Fruit fly (Drosophila melanogaster) whole organism, embryonic: ENCODE data around the gene retm.

ENCODE experiments used
- Atf6 ChIP-seq: fragments of 200-800 bp; sonication (Bioruptor generic); IDR thresholded peaks from 2 replicates; pipeline ENCODE4 v1.3.6; 2022; ENCODE audit warnings: missing biosample characterization, missing genetic modification characterization
- CG10321 ChIP-seq: fragments of 200-800 bp; sonication (Bioruptor generic); IDR thresholded peaks from 2 replicates; pipeline ENCODE4 v1.3.6; 2022; ENCODE audit warnings: missing biosample characterization, missing genetic modification characterization
- CG10565 ChIP-seq: fragments of 200-800 bp; sonication (Bioruptor generic); optimal IDR thresholded peaks from 3 replicates; lab custom pipeline; 2016; ENCODE audit warnings: missing biosample characterization, mild to moderate bottlenecking, missing genetic modification characterization
- CG12391 ChIP-seq: fragments of 200-800 bp; sonication (Bioruptor generic); optimal IDR thresholded peaks from 3 replicates; lab custom pipeline; 2018; ENCODE audit warnings: missing biosample characterization, mild to moderate bottlenecking, missing genetic modification characterization, moderate library complexity
- CG13287 ChIP-seq: fragments of 200-800 bp; sonication (Bioruptor generic); IDR thresholded peaks from 2 replicates; pipeline ENCODE4 v1.3.6; 2022; ENCODE audit warnings: missing biosample characterization, missing genetic modification characterization; ENCODE audit not compliant: partially characterized antibody
- CG14050 ChIP-seq: fragments of 200-800 bp; sonication (Bioruptor generic); IDR thresholded peaks from 3 replicates; pipeline ENCODE4 v1.3.6; 2022; ENCODE audit warnings: missing biosample characterization, missing genetic modification characterization
- CG15073 ChIP-seq: fragments of 200-800 bp; sonication (Bioruptor generic); optimal IDR thresholded peaks from 2 replicates; lab custom pipeline; 2016; ENCODE audit warnings: missing biosample characterization, missing genetic modification characterization
- CG15479 ChIP-seq: fragments of 200-800 bp; sonication (Bioruptor generic); optimal IDR thresholded peaks from 3 replicates; lab custom pipeline; 2019; ENCODE audit warnings: missing biosample characterization, mild to moderate bottlenecking, missing genetic modification characterization, moderate library complexity
- CG16813 ChIP-seq: fragments of 200-800 bp; sonication (Bioruptor generic); IDR thresholded peaks from 3 replicates; pipeline ENCODE4 v1.3.6; 2022; ENCODE audit warnings: missing biosample characterization, missing genetic modification characterization; ENCODE audit not compliant: partially characterized antibody
- CG16863 ChIP-seq: fragments of 200-800 bp; sonication (Bioruptor generic); optimal IDR thresholded peaks from 3 replicates; lab custom pipeline; 2016; ENCODE audit warnings: missing biosample characterization, missing genetic modification characterization
- CG17186 ChIP-seq: fragments of 200-800 bp; sonication (Bioruptor generic); optimal IDR thresholded peaks from 3 replicates; lab custom pipeline; 2017; ENCODE audit warnings: missing biosample characterization, missing genetic modification reagents, missing genetic modification characterization
- CG18262 ChIP-seq: fragments of 200-800 bp; optimal IDR thresholded peaks from 3 replicates; lab custom pipeline; 2019; ENCODE audit warnings: missing biosample characterization, mild to moderate bottlenecking, missing genetic modification characterization, moderate library complexity
- CG2712 ChIP-seq: fragments of 200-800 bp; optimal IDR thresholded peaks from 3 replicates; lab custom pipeline; 2019; ENCODE audit warnings: missing biosample characterization, mild to moderate bottlenecking, missing genetic modification characterization, moderate library complexity
- CG31224 ChIP-seq: fragments of 200-800 bp; sonication (Bioruptor generic); IDR thresholded peaks from 2 replicates; pipeline ENCODE4 v1.3.6; 2022; ENCODE audit warnings: missing biosample characterization, missing genetic modification characterization
- CG6765 ChIP-seq: fragments of 200-800 bp; sonication (Bioruptor generic); optimal IDR thresholded peaks from 3 replicates; lab custom pipeline; 2017; ENCODE audit warnings: missing biosample characterization, mild to moderate bottlenecking, missing genetic modification characterization
- CG8359 ChIP-seq: fragments of 200-800 bp; sonication (Bioruptor generic); optimal IDR thresholded peaks from 2 replicates; lab custom pipeline; 2017; ENCODE audit warnings: missing biosample characterization, mild to moderate bottlenecking, missing genetic modification characterization, borderline replicate concordance
- CG8388 ChIP-seq: fragments of 200-800 bp; sonication (Bioruptor generic); optimal IDR thresholded peaks from 2 replicates; lab custom pipeline; 2019; ENCODE audit warnings: missing biosample characterization, mild to moderate bottlenecking, missing genetic modification characterization, moderate library complexity
- CG9215 ChIP-seq: fragments of 200-800 bp; sonication (Bioruptor generic); IDR thresholded peaks from 2 replicates; pipeline ENCODE4 v1.3.6; 2022; ENCODE audit warnings: missing biosample characterization, missing genetic modification characterization
- CG9609 ChIP-seq: fragments of 200-800 bp; sonication (Bioruptor generic); optimal IDR thresholded peaks from 3 replicates; lab custom pipeline; 2016; ENCODE audit warnings: missing biosample characterization, missing genetic modification characterization
- CG9727 ChIP-seq: fragments of 200-800 bp; sonication (Bioruptor generic); optimal IDR thresholded peaks from 3 replicates; lab custom pipeline; 2017; ENCODE audit warnings: missing biosample characterization, mild to moderate bottlenecking, missing genetic modification characterization
- Camta ChIP-seq: fragments of 200-800 bp; sonication (Bioruptor generic); optimal IDR thresholded peaks from 2 replicates; lab custom pipeline; 2016; ENCODE audit warnings: missing biosample characterization, missing genetic modification characterization
- Doc3 ChIP-seq: fragments of 200-800 bp; sonication (Bioruptor generic); IDR thresholded peaks from 3 replicates; pipeline ENCODE4 v1.3.6; 2022; ENCODE audit warnings: missing biosample characterization, missing genetic modification characterization; ENCODE audit not compliant: partially characterized antibody
- E2f2 ChIP-seq: fragments of 200-800 bp; sonication (Bioruptor generic); IDR thresholded peaks from 2 replicates; pipeline ENCODE4 v1.3.6; 2022; ENCODE audit warnings: missing biosample characterization, missing genetic modification characterization
- MTF-1 ChIP-seq: fragments of 200-800 bp; sonication (Bioruptor generic); optimal IDR thresholded peaks from 2 replicates; lab custom pipeline; 2018; ENCODE audit warnings: missing biosample characterization, mild to moderate bottlenecking, missing genetic modification characterization, borderline replicate concordance
- Max ChIP-seq: fragments of 200-800 bp; sonication (Bioruptor generic); optimal IDR thresholded peaks from 2 replicates; lab custom pipeline; 2016; ENCODE audit warnings: missing biosample characterization, mild to moderate bottlenecking, missing genetic modification characterization
- Mes4 ChIP-seq: fragments of 200-800 bp; sonication (Bioruptor generic); optimal IDR thresholded peaks from 2 replicates; lab custom pipeline; 2016; ENCODE audit warnings: missing biosample characterization, missing genetic modification characterization
- Ptx1 ChIP-seq: fragments of 200-800 bp; sonication (Bioruptor generic); IDR thresholded peaks from 2 replicates; pipeline ENCODE4 v1.3.6; 2022; ENCODE audit warnings: missing biosample characterization, missing genetic modification characterization
- bowl ChIP-seq: fragments of 200-800 bp; sonication (Bioruptor generic); IDR thresholded peaks from 2 replicates; pipeline ENCODE4 v1.3.6; 2022; ENCODE audit warnings: missing biosample characterization, missing genetic modification characterization
- chinmo ChIP-seq: fragments of 200-800 bp; sonication (Bioruptor generic); IDR thresholded peaks from 4 replicates; pipeline ENCODE4 v1.3.6; 2022; ENCODE audit warnings: missing biosample characterization, missing genetic modification characterization; ENCODE audit not compliant: partially characterized antibody
- corto ChIP-seq: fragments of 200-800 bp; sonication (Bioruptor generic); optimal IDR thresholded peaks from 2 replicates; lab custom pipeline; 2016; ENCODE audit warnings: missing biosample characterization, mild to moderate bottlenecking, missing genetic modification characterization, moderate library complexity
- croc ChIP-seq: fragments of 200-800 bp; sonication (Bioruptor generic); conservative IDR thresholded peaks from 3 replicates; pipeline ENCODE4 v1.3.6; 2022; ENCODE audit warnings: missing biosample characterization, missing genetic modification characterization
- cwo ChIP-seq: fragments of 200-800 bp; sonication (Bioruptor generic); optimal IDR thresholded peaks from 3 replicates; lab custom pipeline; 2017; ENCODE audit warnings: missing biosample characterization, missing genetic modification characterization, mild to moderate bottlenecking, moderate library complexity, missing genetic modification reagents
- ewg ChIP-seq: fragments of 200-800 bp; sonication (Bioruptor generic); optimal IDR thresholded peaks from 3 replicates; lab custom pipeline; 2017; ENCODE audit warnings: mild to moderate bottlenecking, missing biosample characterization, missing genetic modification reagents, missing genetic modification characterization
- gro ChIP-seq: fragments of 200-800 bp; sonication (Bioruptor generic); optimal IDR thresholded peaks from 2 replicates; lab custom pipeline; 2016; ENCODE audit warnings: missing biosample characterization, missing genetic modification characterization
- ham ChIP-seq: fragments of 200-800 bp; sonication (Bioruptor generic); IDR thresholded peaks from 2 replicates; pipeline ENCODE4 v1.3.6; 2022; ENCODE audit warnings: missing biosample characterization, missing genetic modification characterization
- hb ChIP-seq: fragments of 200-800 bp; sonication (Bioruptor generic); IDR thresholded peaks from 3 replicates; pipeline ENCODE4 v1.3.6; 2022; ENCODE audit warnings: missing biosample characterization, missing genetic modification characterization; ENCODE audit not compliant: partially characterized antibody
- her ChIP-seq: fragments of 200-800 bp; sonication (Bioruptor generic); optimal IDR thresholded peaks from 2 replicates; lab custom pipeline; 2016; ENCODE audit warnings: missing biosample characterization, missing genetic modification characterization
- maf-S ChIP-seq: fragments of 200-800 bp; sonication (Bioruptor generic); optimal IDR thresholded peaks from 2 replicates; lab custom pipeline; 2016; ENCODE audit warnings: missing biosample characterization, missing genetic modification characterization
- phol ChIP-seq: fragments of 200-800 bp; sonication (Bioruptor generic); optimal IDR thresholded peaks from 3 replicates; lab custom pipeline; 2018; ENCODE audit warnings: missing biosample characterization, mild to moderate bottlenecking, missing genetic modification characterization, moderate library complexity
- row ChIP-seq: fragments of 200-800 bp; sonication (Bioruptor generic); IDR thresholded peaks from 3 replicates; pipeline ENCODE4 v1.3.6; 2022; ENCODE audit warnings: missing biosample characterization, missing genetic modification characterization
- sens ChIP-seq: fragments of 200-800 bp; sonication (Bioruptor generic); peaks from one replicate; lab custom pipeline; 2016; ENCODE audit warnings: missing biosample characterization, missing genetic modification characterization
- sens-2 ChIP-seq: fragments of 200-800 bp; sonication (Bioruptor generic); IDR thresholded peaks from 2 replicates; pipeline ENCODE4 v1.3.6; 2022; ENCODE audit warnings: missing biosample characterization, missing genetic modification characterization
- so ChIP-seq: fragments of 200-800 bp; sonication (Bioruptor generic); IDR thresholded peaks from 3 replicates; pipeline ENCODE4 v1.3.6; 2022; ENCODE audit warnings: missing biosample characterization, missing genetic modification characterization
- tna ChIP-seq: fragments of 200-800 bp; sonication (Bioruptor generic); IDR thresholded peaks from 2 replicates; pipeline ENCODE4 v1.3.6; 2022; ENCODE audit warnings: missing biosample characterization, missing genetic modification characterization; ENCODE audit not compliant: partially characterized antibody
- ttk ChIP-seq: fragments of 200-800 bp; sonication (Bioruptor generic); IDR thresholded peaks from 2 replicates; pipeline ENCODE4 v2.1.2; 2022; ENCODE audit warnings: missing biosample characterization, missing genetic modification characterization
- tup ChIP-seq: fragments of 200-800 bp; sonication (Bioruptor generic); optimal IDR thresholded peaks from 2 replicates; lab custom pipeline; 2016; ENCODE audit warnings: missing biosample characterization, mild to moderate bottlenecking, missing genetic modification characterization, moderate library complexity
- unc-4 ChIP-seq: fragments of 200-800 bp; sonication (Bioruptor generic); IDR thresholded peaks from 2 replicates; pipeline ENCODE4 v1.3.6; 2022; ENCODE audit warnings: missing biosample characterization, missing genetic modification characterization; ENCODE audit not compliant: partially characterized antibody
- wor ChIP-seq: fragments of 200-800 bp; sonication (Bioruptor generic); IDR thresholded peaks from 2 replicates; pipeline ENCODE4 v1.3.6; 2022; ENCODE audit warnings: missing biosample characterization, missing genetic modification characterization
- z ChIP-seq: fragments of 200-800 bp; sonication (Bioruptor generic); IDR thresholded peaks from 3 replicates; pipeline ENCODE4 v1.3.6; 2022; ENCODE audit warnings: missing biosample characterization, missing genetic modification characterization

The retm gene

dm6 chr2L:6479226-6479906, 23.6 kb upstream of the retm start (continued):
- no peak for TF ChIP-seq CG15073 (GFP tag; lab: Kevin White, UChicago)
- no peak for TF ChIP-seq her
- TF ChIP-seq CG9727 = peak; percentile 23
- 0 out of 2 replicates have a peak, but pooled peaks have one; percentile 23 for TF ChIP-seq bowl (GFP tag; lab: Robert Waterston, UW)
- no peak for TF ChIP-seq tup (GFP tag; lab: Kevin White, UChicago)
- peak; percentile 62 for TF ChIP-seq MTF-1 (GFP tag; lab: Kevin White, UChicago)
- TF ChIP-seq chinmo = peak; percentile 68; the same call in 1 of the 4 replicates
- 0 out of 3 replicates have a peak, but pooled peaks have one; percentile 20 for TF ChIP-seq so (GFP tag; lab: Robert Waterston, UW)
- no peak for TF ChIP-seq CG16813 (GFP tag; lab: Robert Waterston, UW)
- no peak for TF ChIP-seq CG17186
- peak; percentile 13; the same call in 1 of the 2 replicates for TF ChIP-seq CG13287
- no peak for TF ChIP-seq Doc3 (GFP tag; lab: Robert Waterston, UW)
- no peak for TF ChIP-seq ttk (GFP tag; lab: Robert Waterston, UW)
- no peak for TF ChIP-seq tna (GFP tag; lab: Robert Waterston, UW)
- TF ChIP-seq CG6765 (GFP tag; lab: Kevin White, UChicago) = peak; percentile 61
- TF ChIP-seq ewg (GFP tag; lab: Kevin White, UChicago) = no peak
- no peak for TF ChIP-seq phol (tag; lab: Kevin White, UChicago)
- no peak for TF ChIP-seq unc-4 (GFP tag; lab: Robert Waterston, UW)
- peak; percentile 94 for TF ChIP-seq sens (GFP tag; lab: Kevin White, UChicago)
- TF ChIP-seq Camta (GFP tag; lab: Kevin White, UChicago) = no peak
- TF ChIP-seq gro (GFP tag; lab: Kevin White, UChicago) = peak; percentile 53
- TF ChIP-seq CG9609 (GFP tag; lab: Kevin White, UChicago) = no peak
- TF ChIP-seq sens-2 (GFP tag; lab: Robert Waterston, UW) = no peak
- peak; percentile 36; the same call in 2 of the 3 replicates for TF ChIP-seq row (GFP tag; lab: Robert Waterston, UW)
- no peak for TF ChIP-seq ham (GFP tag; lab: Robert Waterston, UW)
- TF ChIP-seq wor (GFP tag; lab: Robert Waterston, UW) = no peak
- no peak for TF ChIP-seq croc
- peak; percentile 27 for TF ChIP-seq E2f2 (GFP tag; lab: Robert Waterston, UW)
- TF ChIP-seq Max (GFP tag; lab: Kevin White, UChicago) = no peak
- peak; percentile 18 for TF ChIP-seq CG2712 (tag; lab: Kevin White, UChicago)
- peak; percentile 11 for TF ChIP-seq CG18262 (tag; lab: Kevin White, UChicago)
- no peak for TF ChIP-seq CG14050 (GFP tag; lab: Robert Waterston, UW)
- no peak for TF ChIP-seq Ptx1
- no peak for TF ChIP-seq CG10565 (GFP tag; lab: Kevin White, UChicago)
- no peak for TF ChIP-seq CG16863
- no peak for TF ChIP-seq maf-S
- peak; percentile 84 for TF ChIP-seq CG9215
- TF ChIP-seq CG31224 (GFP tag; lab: Robert Waterston, UW) = no peak
- TF ChIP-seq CG15479 (GFP tag; lab: Kevin White, UChicago) = no peak
- no peak for TF ChIP-seq z (GFP tag; lab: Robert Waterston, UW)
- TF ChIP-seq Atf6 (GFP tag; lab: Robert Waterston, UW) = 0 out of 2 replicates have a peak, but pooled peaks have one; percentile 6
- TF ChIP-seq CG10321 (GFP tag; lab: Robert Waterston, UW) = no peak
- no peak for TF ChIP-seq CG12391 (tag; lab: Kevin White, UChicago)
- TF ChIP-seq corto (GFP tag; lab: Kevin White, UChicago) = no peak
- no peak for TF ChIP-seq hb (GFP tag; lab: Robert Waterston, UW)
- TF ChIP-seq CG8388 (GFP tag; lab: Kevin White, UChicago) = no peak
- TF ChIP-seq CG8359 = no peak
- peak; percentile 48 for TF ChIP-seq cwo
- no peak for TF ChIP-seq Mes4 (GFP tag; lab: Kevin White, UChicago)
